Worm (Caenorhabditis elegans): Measurements from ENCODE around the gene npr-37.

ce11 chrIV:468307-468706 lies 12.7 kb downstream of the npr-37 start:
- TF ChIP-seq dao-5 (tag; optimal IDR thresholded peaks at IDR 0.05), result no peak
- no peak for TF ChIP-seq him-1 (tag; optimal IDR thresholded peaks at IDR 0.05)
